Fruit fly (Drosophila melanogaster): ENCODE measurements around the gene AOX1.

The AOX1 gene

dm6 chr3R:15531373-15531772, 5.7 kb downstream of the AOX1 start, which contains the start of gene CG31296:
CG31296 (minus strand) TSS chr3R:15531473.
- no peak for TF ChIP-seq CG4496 (GFP tag; IDR thresholded peaks at IDR 0.05)
- TF ChIP-seq CG9948 (tag; optimal IDR thresholded peaks at IDR 0.05) = no peak
- no peak for TF ChIP-seq fd96Ca (GFP tag; IDR thresholded peaks at IDR 0.05)
- no peak for TF ChIP-seq CG17806 (tag; optimal IDR thresholded peaks at IDR 0.05)
- no peak for TF ChIP-seq CG14655 (GFP tag; optimal IDR thresholded peaks at IDR 0.05)
- no peak for TF ChIP-seq rn (GFP tag; IDR thresholded peaks at IDR 0.05)
- no peak for TF ChIP-seq Pif1B (GFP tag; optimal IDR thresholded peaks at IDR 0.05)

dm6 chr3R:15517113-15517512, 20.0 kb downstream of the AOX1 start:
- TF ChIP-seq CG10348 (GFP tag; IDR thresholded peaks at IDR 0.05) = no peak

DNA sequence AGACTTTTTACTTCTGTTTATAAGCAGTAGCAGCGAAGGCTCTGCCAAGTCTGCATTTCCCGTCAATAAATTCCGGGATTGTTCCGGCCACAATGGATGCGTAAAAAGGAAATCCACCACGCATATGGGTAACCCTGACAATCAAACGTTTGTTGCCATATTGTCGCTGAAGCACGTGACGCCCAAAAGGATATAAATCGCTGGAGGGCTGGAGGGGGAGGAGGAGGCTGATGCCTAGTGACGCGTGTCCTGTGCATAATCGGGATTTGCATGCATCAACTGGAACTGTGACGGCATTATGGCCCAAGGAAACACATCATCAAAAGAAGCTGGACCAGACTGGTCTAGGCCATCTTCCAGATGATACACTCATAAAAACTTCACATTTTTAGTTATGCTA, 23.9 kb downstream of the AOX1 start:
- TF ChIP-seq CG17806 (tag; optimal IDR thresholded peaks at IDR 0.05) (no peak), CG4496 (GFP tag; IDR thresholded peaks at IDR 0.05) (no peak), CG14655 (GFP tag; optimal IDR thresholded peaks at IDR 0.05) (no peak), CG13204 (GFP tag; optimal IDR thresholded peaks at IDR 0.05) (no peak), CG10348 (GFP tag; IDR thresholded peaks at IDR 0.05) (no peak), CG8301 (tag; optimal IDR thresholded peaks at IDR 0.05) (no peak), CG32121 (GFP tag; IDR thresholded peaks at IDR 0.05) (no peak), CG15710 (tag; optimal IDR thresholded peaks at IDR 0.05) (no peak), Snoo (tag; optimal IDR thresholded peaks at IDR 0.05) (no peak), EcR (GFP tag; optimal IDR thresholded peaks at IDR 0.05) (no peak), D1 (tag; optimal IDR thresholded peaks at IDR 0.05) (no peak), CG8159 (tag; optimal IDR thresholded peaks at IDR 0.05) (no peak), CG9948 (tag; optimal IDR thresholded peaks at IDR 0.05) (no peak), Pif1B (GFP tag; optimal IDR thresholded peaks at IDR 0.05) (no peak), rn (GFP tag; IDR thresholded peaks at IDR 0.05) (no peak), CG34367 (tag; optimal IDR thresholded peaks at IDR 0.05) (no peak), Ets98B (GFP tag; IDR thresholded peaks at IDR 0.05) (no peak), CG12605 (GFP tag; IDR thresholded peaks at IDR 0.05) (no peak)

DNA sequence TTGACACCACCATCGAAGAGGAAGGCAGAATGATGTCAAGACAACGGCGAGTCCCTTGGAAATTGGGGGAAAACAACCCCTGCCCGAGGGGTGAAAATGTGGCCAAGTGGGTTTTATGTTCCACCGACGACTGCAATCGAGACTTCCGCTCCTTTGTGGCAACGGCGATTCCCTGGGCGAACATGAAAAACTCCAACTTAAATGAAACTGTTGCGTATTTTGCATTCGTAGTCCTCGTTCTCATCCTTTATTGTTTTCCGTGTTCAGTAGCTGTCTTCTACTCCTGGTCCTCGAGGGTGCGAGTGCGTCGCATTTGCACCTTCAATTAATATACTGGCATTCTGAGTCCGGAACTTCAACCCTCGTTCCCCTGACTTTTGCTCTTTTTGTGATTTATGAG, 24.8 kb downstream of the AOX1 start:
- no peak for TF ChIP-seq D1 (tag; optimal IDR thresholded peaks at IDR 0.05)
- no peak for TF ChIP-seq Pif1A (GFP tag; optimal IDR thresholded peaks at IDR 0.05)
- no peak for TF ChIP-seq CG12605 (GFP tag; IDR thresholded peaks at IDR 0.05)
- no peak for TF ChIP-seq fd96Ca (GFP tag; IDR thresholded peaks at IDR 0.05)
- no peak for TF ChIP-seq CG9948 (tag; optimal IDR thresholded peaks at IDR 0.05)
- no peak for TF ChIP-seq rn (GFP tag; IDR thresholded peaks at IDR 0.05)
- no peak for TF ChIP-seq CG15710 (tag; optimal IDR thresholded peaks at IDR 0.05)
- TF ChIP-seq CG8159 (tag; optimal IDR thresholded peaks at IDR 0.05) = no peak
- TF ChIP-seq CG14655 (GFP tag; optimal IDR thresholded peaks at IDR 0.05) = no peak
- no peak for TF ChIP-seq Ets98B (GFP tag; IDR thresholded peaks at IDR 0.05)
- TF ChIP-seq EcR (GFP tag; optimal IDR thresholded peaks at IDR 0.05) = no peak
- no peak for TF ChIP-seq gl (tag; optimal IDR thresholded peaks at IDR 0.05)
- no peak for TF ChIP-seq Snoo (tag; optimal IDR thresholded peaks at IDR 0.05)
- no peak for TF ChIP-seq CG13204 (GFP tag; optimal IDR thresholded peaks at IDR 0.05)

- no peak for TF ChIP-seq CG32121 (GFP tag; IDR thresholded peaks at IDR 0.05)
Measured at dm6 chr3R:15509817-15510216, 27.3 kb downstream of the AOX1 start, which contains the start of gene CG44013. CG44013 (minus strand) TSS chr3R:15509917.

DNA sequence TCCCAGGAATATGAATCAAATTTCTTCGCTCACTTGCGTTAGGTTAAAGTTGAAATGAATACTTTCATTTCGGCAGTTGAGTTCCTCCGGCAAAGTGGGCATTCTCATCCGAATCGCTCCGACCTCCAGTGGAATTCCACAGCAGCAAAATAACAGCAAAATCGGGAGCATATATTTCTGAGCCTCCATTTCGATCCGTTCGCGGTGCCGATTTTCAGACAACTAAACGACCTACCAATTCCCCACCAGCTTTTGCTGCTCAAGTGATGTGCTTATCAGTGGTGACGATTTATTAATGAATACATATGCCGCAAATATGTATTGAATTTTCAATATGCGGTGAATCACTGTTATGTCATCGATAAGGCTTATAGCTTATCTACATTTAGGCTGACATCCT, 28.5 kb downstream of the AOX1 start, which contains the start of gene CG44014:
Gene CG44014 (minus strand): TSS at position 256 of the 400 bp plus-strand sequence.
- TF ChIP-seq CG14655 (GFP tag; optimal IDR thresholded peaks at IDR 0.05) (no peak), CG34367 (tag; optimal IDR thresholded peaks at IDR 0.05) (no peak), CG12605 (GFP tag; IDR thresholded peaks at IDR 0.05) (no peak), Pif1B (GFP tag; optimal IDR thresholded peaks at IDR 0.05) (no peak), CG9948 (tag; optimal IDR thresholded peaks at IDR 0.05) (no peak), rn (GFP tag; IDR thresholded peaks at IDR 0.05) (no peak), Pif1A (GFP tag; optimal IDR thresholded peaks at IDR 0.05) (no peak), CG4496 (GFP tag; IDR thresholded peaks at IDR 0.05) (no peak), Ets98B (GFP tag; IDR thresholded peaks at IDR 0.05) (no peak), Snoo (tag; optimal IDR thresholded peaks at IDR 0.05) (no peak), CG8159 (tag; optimal IDR thresholded peaks at IDR 0.05) (no peak), CG13204 (GFP tag; optimal IDR thresholded peaks at IDR 0.05) (no peak), EcR (GFP tag; optimal IDR thresholded peaks at IDR 0.05) (no peak), gl (tag; optimal IDR thresholded peaks at IDR 0.05) (no peak), CG15710 (tag; optimal IDR thresholded peaks at IDR 0.05) (no peak), CG10348 (GFP tag; IDR thresholded peaks at IDR 0.05) (no peak), CG32121 (GFP tag; IDR thresholded peaks at IDR 0.05) (no peak), CG8301 (tag; optimal IDR thresholded peaks at IDR 0.05) (no peak)

DNA sequence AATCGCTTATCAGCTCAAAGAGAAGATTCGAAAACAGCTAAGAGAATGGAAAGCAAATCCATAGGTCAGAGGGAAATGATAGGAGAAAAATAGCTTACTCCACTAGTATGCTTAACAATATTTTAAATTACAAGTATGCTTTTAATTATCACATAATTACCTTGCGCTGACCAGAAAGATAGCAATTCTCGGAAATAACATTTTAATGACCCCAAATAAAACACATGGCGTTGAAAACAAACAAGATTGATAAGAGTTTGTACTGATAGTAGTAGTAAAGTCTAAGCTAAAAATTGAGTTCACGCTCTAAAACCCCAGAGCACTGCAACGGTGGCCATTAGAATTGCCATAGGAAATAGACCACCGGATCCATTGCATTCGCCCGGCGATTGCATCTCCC, 29.3 kb downstream of the AOX1 start:
- TF ChIP-seq CG13204 (GFP tag; optimal IDR thresholded peaks at IDR 0.05) (no peak), CG14655 (GFP tag; optimal IDR thresholded peaks at IDR 0.05) (no peak)

DNA sequence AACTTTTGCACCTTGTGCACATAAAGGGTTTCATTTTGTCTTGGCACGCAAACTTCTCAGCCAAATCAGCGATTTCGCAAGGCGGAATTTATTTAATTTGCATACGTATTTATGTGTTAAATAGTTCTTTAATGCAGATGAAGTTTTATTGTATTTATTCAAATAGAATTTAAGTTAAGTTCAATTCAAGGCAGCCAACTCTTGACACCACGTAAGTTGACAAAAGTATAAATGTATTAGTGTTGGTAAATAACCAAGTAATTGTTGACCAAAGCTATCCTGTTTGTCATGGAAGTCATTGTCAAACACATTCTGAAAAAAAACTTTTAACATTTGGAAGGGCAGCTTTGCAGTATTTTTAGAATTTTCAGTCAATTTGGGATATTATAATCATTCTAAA, 42.8 kb downstream of the AOX1 start, which contains the start of gene maca:
Gene maca (plus strand): TSS at position 301 of the 400 bp plus-strand sequence.
- TF ChIP-seq CG12605 (GFP tag; IDR thresholded peaks at IDR 0.05) (no peak), fd96Ca (GFP tag; IDR thresholded peaks at IDR 0.05) (no peak), Pif1B (GFP tag; optimal IDR thresholded peaks at IDR 0.05) (no peak), D1 (tag; optimal IDR thresholded peaks at IDR 0.05) (no peak), CG4496 (GFP tag; IDR thresholded peaks at IDR 0.05) (no peak), CG8159 (tag; optimal IDR thresholded peaks at IDR 0.05) (no peak), gl (tag; optimal IDR thresholded peaks at IDR 0.05) (no peak), CG34367 (tag; optimal IDR thresholded peaks at IDR 0.05) (no peak), CG17806 (tag; optimal IDR thresholded peaks at IDR 0.05) (no peak), CG15710 (tag; optimal IDR thresholded peaks at IDR 0.05) (no peak), Pif1A (GFP tag; optimal IDR thresholded peaks at IDR 0.05) (no peak), Ets98B (GFP tag; IDR thresholded peaks at IDR 0.05) (no peak), CG9948 (tag; optimal IDR thresholded peaks at IDR 0.05) (no peak)
